Fruit fly (Drosophila melanogaster) whole organism, embryonic: ENCODE measurements around the gene Cpr65Aw.

ENCODE experiments used
- BtbVII ChIP-seq: fragments of 200-800 bp; sonication (Bioruptor generic); optimal IDR thresholded peaks from 3 replicates; lab custom pipeline; 2017; ENCODE audit warnings: missing biosample characterization, mild to moderate bottlenecking, missing genetic modification characterization
- CG10209 ChIP-seq: fragments of 200-800 bp; sonication (Bioruptor generic); optimal IDR thresholded peaks from 3 replicates; lab custom pipeline; 2017; ENCODE audit warnings: missing biosample characterization, mild to moderate bottlenecking, missing genetic modification characterization, missing genetic modification reagents
- CG11085 ChIP-seq: fragments of 200-800 bp; sonication (Bioruptor generic); IDR thresholded peaks from 2 replicates; pipeline ENCODE4 v1.3.6; 2022; ENCODE audit warnings: missing biosample characterization, missing genetic modification characterization
- CG11247 ChIP-seq: fragments of 200-800 bp; sonication (Bioruptor generic); IDR thresholded peaks from 2 replicates; pipeline ENCODE4 v1.3.6; 2022; ENCODE audit warnings: missing biosample characterization, missing genetic modification characterization
- CG12299 ChIP-seq: fragments of 200-800 bp; sonication (Bioruptor generic); optimal IDR thresholded peaks from 2 replicates; lab custom pipeline; 2018; ENCODE audit warnings: missing biosample characterization, mild to moderate bottlenecking, missing genetic modification characterization
- CG14014 ChIP-seq: fragments of 200-800 bp; sonication (Bioruptor generic); IDR thresholded peaks from 2 replicates; pipeline ENCODE4 v1.3.6; 2022; ENCODE audit warnings: missing biosample characterization, missing genetic modification characterization
- CG14667 ChIP-seq: fragments of 200-800 bp; sonication (Bioruptor generic); IDR thresholded peaks from 2 replicates; pipeline ENCODE4 v1.3.6; 2022; ENCODE audit warnings: missing biosample characterization, missing genetic modification characterization
- CG1602 ChIP-seq: fragments of 200-800 bp; sonication (Bioruptor generic); optimal IDR thresholded peaks from 3 replicates; lab custom pipeline; 2016; ENCODE audit warnings: missing biosample characterization, missing genetic modification characterization
- CG1647 ChIP-seq: fragments of 200-800 bp; sonication (Bioruptor generic); optimal IDR thresholded peaks from 3 replicates; lab custom pipeline; 2016; ENCODE audit warnings: missing biosample characterization, missing genetic modification characterization
- CG16813 ChIP-seq: fragments of 200-800 bp; sonication (Bioruptor generic); IDR thresholded peaks from 3 replicates; pipeline ENCODE4 v1.3.6; 2022; ENCODE audit warnings: missing biosample characterization, missing genetic modification characterization; ENCODE audit not compliant: partially characterized antibody
- CG2199 ChIP-seq: fragments of 200-800 bp; sonication (Bioruptor generic); IDR thresholded peaks from 3 replicates; pipeline ENCODE4 v1.3.6; 2022; ENCODE audit warnings: missing biosample characterization, missing genetic modification characterization
- CG2889 ChIP-seq: fragments of 200-800 bp; sonication (Bioruptor generic); IDR thresholded peaks from 3 replicates; pipeline ENCODE4 v1.3.6; 2022; ENCODE audit warnings: missing biosample characterization, missing genetic modification characterization
- CG3281 ChIP-seq: fragments of 200-800 bp; sonication (Bioruptor generic); optimal IDR thresholded peaks from 3 replicates; lab custom pipeline; 2017; ENCODE audit warnings: missing biosample characterization, mild to moderate bottlenecking, missing genetic modification characterization
- CG43689 ChIP-seq: fragments of 200-800 bp; sonication (Bioruptor generic); IDR thresholded peaks from 2 replicates; pipeline ENCODE4 v1.3.6; 2022; ENCODE audit warnings: missing biosample characterization, missing genetic modification characterization
- CG4820 ChIP-seq: fragments of 200-800 bp; sonication (Bioruptor generic); optimal IDR thresholded peaks from 3 replicates; lab custom pipeline; 2016; ENCODE audit warnings: missing biosample characterization, missing genetic modification characterization
- CG7357 ChIP-seq: fragments of 200-800 bp; sonication (Bioruptor generic); IDR thresholded peaks from 3 replicates; pipeline ENCODE4 v1.3.6; 2022; ENCODE audit warnings: missing biosample characterization, missing genetic modification characterization
- CG7745 ChIP-seq: fragments of 200-800 bp; sonication (Bioruptor generic); optimal IDR thresholded peaks from 2 replicates; lab custom pipeline; 2018; ENCODE audit warnings: missing biosample characterization, mild to moderate bottlenecking, missing genetic modification characterization, moderate library complexity
- CG8765 ChIP-seq: fragments of 200-800 bp; sonication (Bioruptor generic); IDR thresholded peaks from 2 replicates; pipeline ENCODE4 v1.3.6; 2022; ENCODE audit warnings: missing biosample characterization, missing genetic modification characterization
- CG8944 ChIP-seq: fragments of 200-800 bp; sonication (Bioruptor generic); optimal IDR thresholded peaks from 3 replicates; lab custom pipeline; 2016; ENCODE audit warnings: missing biosample characterization, missing genetic modification characterization
- CG9437 ChIP-seq: fragments of 200-800 bp; sonication (Bioruptor generic); optimal IDR thresholded peaks from 2 replicates; lab custom pipeline; 2018; ENCODE audit warnings: missing biosample characterization, mild to moderate bottlenecking, missing genetic modification characterization
- CG9932 ChIP-seq: fragments of 200-800 bp; sonication (Bioruptor generic); IDR thresholded peaks from 2 replicates; pipeline ENCODE4 v1.3.6; 2022; ENCODE audit warnings: missing biosample characterization, missing genetic modification characterization
- D19A ChIP-seq: fragments of 200-800 bp; optimal IDR thresholded peaks from 3 replicates; lab custom pipeline; 2019; ENCODE audit warnings: missing biosample characterization, mild to moderate bottlenecking, missing genetic modification characterization, moderate library complexity
- E2f2 ChIP-seq: fragments of 200-800 bp; sonication (Bioruptor generic); IDR thresholded peaks from 2 replicates; pipeline ENCODE4 v1.3.6; 2022; ENCODE audit warnings: missing biosample characterization, missing genetic modification characterization
- H2.0 ChIP-seq: fragments of 200-800 bp; sonication (Bioruptor generic); IDR thresholded peaks from 2 replicates; pipeline ENCODE4 v1.3.6; 2022; ENCODE audit warnings: missing biosample characterization, missing genetic modification characterization
- Oli ChIP-seq: fragments of 200-800 bp; sonication (Bioruptor generic); optimal IDR thresholded peaks from 2 replicates; lab custom pipeline; 2018; ENCODE audit warnings: missing biosample characterization, mild to moderate bottlenecking, missing genetic modification characterization, moderate library complexity
- Sox100B ChIP-seq: fragments of 200-800 bp; sonication (Bioruptor generic); optimal IDR thresholded peaks from 3 replicates; lab custom pipeline; 2018; ENCODE audit warnings: missing biosample characterization, mild to moderate bottlenecking, missing genetic modification characterization
- Sox102F ChIP-seq: fragments of 200-800 bp; sonication (Bioruptor generic); optimal IDR thresholded peaks from 2 replicates; lab custom pipeline; 2018; ENCODE audit warnings: missing biosample characterization, mild to moderate bottlenecking, missing genetic modification characterization, moderate library complexity
- Ssrp ChIP-seq: fragments of 200-800 bp; sonication (Bioruptor generic); optimal IDR thresholded peaks from 2 replicates; lab custom pipeline; 2018; ENCODE audit warnings: missing biosample characterization, mild to moderate bottlenecking, missing genetic modification characterization, moderate library complexity
- Xrp1 ChIP-seq: fragments of 200-800 bp; sonication (Bioruptor generic); IDR thresholded peaks from 2 replicates; pipeline ENCODE4 v1.3.6; 2022; ENCODE audit warnings: missing biosample characterization, missing genetic modification characterization
- ab ChIP-seq: fragments of 200-800 bp; sonication (Bioruptor generic); optimal IDR thresholded peaks from 2 replicates; lab custom pipeline; 2016; ENCODE audit warnings: missing biosample characterization, missing genetic modification characterization
- bigmax ChIP-seq: fragments of 200-800 bp; sonication (Bioruptor generic); optimal IDR thresholded peaks from 2 replicates; lab custom pipeline; 2018; ENCODE audit warnings: missing biosample characterization, mild to moderate bottlenecking, missing genetic modification characterization
- bsh ChIP-seq, 2 experiments: fragments of 200-800 bp; sonication (Bioruptor generic); optimal IDR thresholded peaks; 2 replicates each; lab custom pipeline; 2017 to 2018; ENCODE audit warnings: mild to moderate bottlenecking in 2 of 2, missing biosample characterization in 2 of 2, missing genetic modification characterization in 2 of 2, moderate library complexity in 1 of 2
- dati ChIP-seq: fragments of 200-800 bp; sonication (Bioruptor generic); IDR thresholded peaks from 2 replicates; pipeline ENCODE4 v1.3.6; 2022; ENCODE audit warnings: missing biosample characterization, missing genetic modification characterization
- fd96Cb ChIP-seq: fragments of 200-800 bp; sonication (Bioruptor generic); optimal IDR thresholded peaks from 2 replicates; lab custom pipeline; 2018; ENCODE audit warnings: missing biosample characterization, mild to moderate bottlenecking, missing genetic modification characterization, moderate library complexity
- gcm2 ChIP-seq: fragments of 200-800 bp; sonication (Bioruptor generic); optimal IDR thresholded peaks from 2 replicates; lab custom pipeline; 2016; ENCODE audit warnings: missing biosample characterization, missing genetic modification characterization
- jumu ChIP-seq: fragments of 200-800 bp; sonication (Bioruptor generic); optimal IDR thresholded peaks from 3 replicates; lab custom pipeline; 2016; ENCODE audit warnings: missing biosample characterization, missing genetic modification characterization
- nau ChIP-seq: fragments of 200-800 bp; sonication (Bioruptor generic); optimal IDR thresholded peaks from 3 replicates; lab custom pipeline; 2017; ENCODE audit warnings: missing biosample characterization, mild to moderate bottlenecking, missing genetic modification characterization, missing genetic modification reagents
- nmo ChIP-seq: fragments of 200-800 bp; sonication (Bioruptor generic); optimal IDR thresholded peaks from 2 replicates; lab custom pipeline; 2018; ENCODE audit warnings: missing biosample characterization, mild to moderate bottlenecking, missing genetic modification characterization, moderate library complexity
- p53 ChIP-seq: fragments of 200-800 bp; sonication (Bioruptor generic); optimal IDR thresholded peaks from 2 replicates; lab custom pipeline; 2016; ENCODE audit warnings: missing biosample characterization, missing genetic modification characterization
- pfk ChIP-seq: fragments of 200-800 bp; sonication (Bioruptor generic); optimal IDR thresholded peaks from 2 replicates; lab custom pipeline; 2018; ENCODE audit warnings: missing biosample characterization, mild to moderate bottlenecking, missing genetic modification characterization, moderate library complexity
- phol ChIP-seq: fragments of 200-800 bp; sonication (Bioruptor generic); optimal IDR thresholded peaks from 3 replicates; lab custom pipeline; 2018; ENCODE audit warnings: missing biosample characterization, mild to moderate bottlenecking, missing genetic modification characterization, moderate library complexity
- run ChIP-seq: fragments of 200-800 bp; sonication (Bioruptor generic); optimal IDR thresholded peaks from 3 replicates; lab custom pipeline; 2018; ENCODE audit warnings: missing biosample characterization, mild to moderate bottlenecking, missing genetic modification characterization
- schlank ChIP-seq: fragments of 200-800 bp; sonication (Bioruptor generic); optimal IDR thresholded peaks from 2 replicates; lab custom pipeline; 2018; ENCODE audit warnings: missing biosample characterization, mild to moderate bottlenecking, missing genetic modification characterization
- sens ChIP-seq: fragments of 200-800 bp; sonication (Bioruptor generic); peaks from one replicate; lab custom pipeline; 2016; ENCODE audit warnings: missing biosample characterization, missing genetic modification characterization
- stc ChIP-seq: fragments of 200-800 bp; sonication (Bioruptor generic); IDR thresholded peaks from 2 replicates; pipeline ENCODE4 v1.3.6; 2022; ENCODE audit warnings: missing biosample characterization, missing genetic modification characterization
- tll ChIP-seq, 2 experiments: fragments of 200-800 bp in 1 of 2; fragments of >200 bp in 1 of 2; sonication (Bioruptor generic) in 1 of 2; optimal IDR thresholded peaks; 2 replicates each; lab custom pipeline; 2017 to 2019; ENCODE audit warnings: missing biosample characterization in 2 of 2, missing genetic modification characterization in 2 of 2, mild to moderate bottlenecking in 1 of 2, moderate library complexity in 1 of 2
- trem ChIP-seq: fragments of 200-800 bp; optimal IDR thresholded peaks from 3 replicates; lab custom pipeline; 2019; ENCODE audit warnings: missing biosample characterization, mild to moderate bottlenecking, missing genetic modification characterization, moderate library complexity
- trh ChIP-seq: fragments of 200-800 bp; sonication (Bioruptor generic); optimal IDR thresholded peaks from 2 replicates; lab custom pipeline; 2016; ENCODE audit warnings: missing biosample characterization, missing genetic modification characterization
- usp ChIP-seq: fragments of >200 bp; optimal IDR thresholded peaks from 2 replicates; lab custom pipeline; 2017; ENCODE audit warnings: missing biosample characterization, missing genetic modification characterization
- vvl ChIP-seq: fragments of 200-800 bp; sonication (Bioruptor generic); IDR thresholded peaks from 2 replicates; pipeline ENCODE4 v1.3.6; 2022; ENCODE audit warnings: missing biosample characterization, missing genetic modification characterization
- zfh2 ChIP-seq: fragments of 200-800 bp; sonication (Bioruptor generic); optimal IDR thresholded peaks from 2 replicates; lab custom pipeline; 2016; ENCODE audit warnings: missing biosample characterization, missing genetic modification characterization

Cpr65Aw gene

dm6 chr3L:6108264-6109060, 33.8 kb downstream of the Cpr65Aw start (continued):
- TF ChIP-seq BtbVII (GFP tag; lab: Kevin White, UChicago) (no peak), pfk (GFP tag; lab: Kevin White, UChicago) (no peak), nau (GFP tag; lab: Kevin White, UChicago) (no peak), CG1602 (GFP tag; lab: Kevin White, UChicago) (no peak), jumu (GFP tag; lab: Kevin White, UChicago) (no peak), Xrp1 (GFP tag; lab: Robert Waterston, UW) (no peak), gcm2 (GFP tag; lab: Kevin White, UChicago) (no peak), nmo (GFP tag; lab: Kevin White, UChicago) (peak; percentile 23), CG7357 (GFP tag; lab: Robert Waterston, UW) (no peak), CG11247 (GFP tag; lab: Robert Waterston, UW) (no peak), Sox100B (GFP tag; lab: Kevin White, UChicago) (peak; percentile 44), tll (GFP tag; optimal IDR thresholded peaks at IDR 0.05; lab: Kevin White, UChicago) (no peak), stc (GFP tag; lab: Robert Waterston, UW) (no peak), trh (GFP tag; lab: Kevin White, UChicago) (no peak), fd96Cb (tag; lab: Kevin White, UChicago) (peak; percentile 19), H2.0 (GFP tag; lab: Robert Waterston, UW) (no peak), CG12299 (tag; lab: Kevin White, UChicago) (no peak), CG2889 (no peak), run (tag; lab: Kevin White, UChicago) (no peak), schlank (tag; lab: Kevin White, UChicago) (no peak), CG14014 (GFP tag; lab: Robert Waterston, UW) (no peak), bsh (GFP tag; optimal IDR thresholded peaks at IDR 0.05; lab: Kevin White, UChicago) (peak in 1 of 2 experiments; percentile 50), Oli (tag; lab: Kevin White, UChicago) (peak; percentile 35), dati (no peak), phol (tag; lab: Kevin White, UChicago) (peak; percentile 43), Ssrp (tag; lab: Kevin White, UChicago) (peak; percentile 34), p53 (GFP tag; lab: Kevin White, UChicago) (no peak), CG8765 (GFP tag; lab: Robert Waterston, UW) (no peak), CG8944 (GFP tag; lab: Kevin White, UChicago) (no peak), CG7745 (tag; lab: Kevin White, UChicago) (no peak), E2f2 (GFP tag; lab: Robert Waterston, UW) (no peak), CG4820 (GFP tag; lab: Kevin White, UChicago) (no peak), vvl (GFP tag; lab: Robert Waterston, UW) (no peak), CG11085 (GFP tag; lab: Robert Waterston, UW) (no peak), ab (no peak), CG9932 (GFP tag; lab: Robert Waterston, UW) (no peak), CG16813 (GFP tag; lab: Robert Waterston, UW) (no peak), usp (GFP tag; lab: Kevin White, UChicago) (no peak), CG1647 (GFP tag; lab: Kevin White, UChicago) (no peak), CG9437 (GFP tag; lab: Kevin White, UChicago) (no peak), bigmax (GFP tag; lab: Kevin White, UChicago) (no peak), CG10209 (no peak), CG2199 (GFP tag; lab: Robert Waterston, UW) (no peak), trem (tag; lab: Kevin White, UChicago) (peak; percentile 11), CG43689 (GFP tag; lab: Robert Waterston, UW) (no peak), Sox102F (GFP tag; lab: Kevin White, UChicago) (peak; percentile 8), CG3281 (GFP tag; lab: Kevin White, UChicago) (no peak), sens (peak; percentile 6), CG14667 (GFP tag; lab: Robert Waterston, UW) (no peak), D19A (tag; lab: Kevin White, UChicago) (peak; percentile 45), zfh2 (GFP tag; lab: Kevin White, UChicago) (no peak)
